Fruit fly (Drosophila melanogaster) whole organism: ENCODE results near the gene Rpn5.

Source experiments
- CG8478 ChIP-seq: fragments of >200 bp; optimal IDR thresholded peaks from 2 replicates; lab custom pipeline; 2018; ENCODE audit warnings: inconsistent platforms
- Dll ChIP-seq: fragments of >200 bp; optimal IDR thresholded peaks from 2 replicates; lab custom pipeline; 2017
- pan ChIP-seq: fragments of >200 bp; optimal IDR thresholded peaks from 2 replicates; lab custom pipeline; 2017
- psq ChIP-seq: fragments of >200 bp; optimal IDR thresholded peaks from 2 replicates; lab custom pipeline; 2017
- usp ChIP-seq: fragments of >200 bp; optimal IDR thresholded peaks from 2 replicates; lab custom pipeline; 2017; ENCODE audit warnings: missing biosample characterization, missing genetic modification characterization, mixed read lengths

- TF ChIP-seq pan (no peak), psq (lab: Kevin White, UChicago) (no peak), CG8478 (lab: Kevin White, UChicago) (no peak), Dll (no peak), usp (GFP tag; lab: Kevin White, UChicago) (no peak)
Measured at dm6 chr3R:5833948-5834504, 44.7 kb downstream of the Rpn5 start.
